Fruit fly (Drosophila melanogaster): ENCODE measurements around the gene Papss.

DNA sequence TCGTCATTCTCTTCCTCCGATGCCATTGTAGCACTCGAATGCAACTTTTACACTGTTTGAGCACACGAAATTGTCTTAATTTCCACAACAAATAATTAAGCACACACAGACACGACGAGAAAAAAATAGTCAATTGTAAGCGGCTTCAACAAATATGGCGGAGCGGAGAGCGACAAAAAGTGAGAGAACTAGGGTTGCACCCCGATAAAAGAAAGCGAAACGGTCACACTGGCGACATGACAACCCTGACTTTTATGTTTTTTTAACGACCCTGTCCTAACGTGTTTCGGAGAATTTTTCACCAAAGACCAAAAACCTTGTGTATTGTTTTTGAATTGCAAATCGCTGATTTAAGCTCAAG lies 64.9 kb downstream of the Papss start, which contains the start of the genes Mi-2 and Prp3:
- TF ChIP-seq CG10348 (GFP tag; IDR thresholded peaks at IDR 0.05) (no peak), CG14655 (GFP tag; optimal IDR thresholded peaks at IDR 0.05) (no peak), fd96Ca (GFP tag; IDR thresholded peaks at IDR 0.05) (no peak), gl (tag; optimal IDR thresholded peaks at IDR 0.05) (no peak), Pif1B (GFP tag; optimal IDR thresholded peaks at IDR 0.05) (no peak)

Measured in whole organism, pupa.